Fruit fly (Drosophila melanogaster): ENCODE measurements around the gene Sgs3.
A peak's percentile ranks its signal among the peaks of the same experiment; 100 is the strongest.

Gene Sgs3

dm6 chr3L:11511921-11512320 lies at the start of gene Sgs3:
Gene Sgs3, plus strand, starts transcription at chr3L:11512221.
- TF ChIP-seq usp (GFP tag; optimal IDR thresholded peaks at IDR 0.05) (no peak), Dll (optimal IDR thresholded peaks at IDR 0.05) (no peak), CG8478 (optimal IDR thresholded peaks at IDR 0.05) (no peak), psq (optimal IDR thresholded peaks at IDR 0.05) (no peak)

- TF ChIP-seq CG8478 (optimal IDR thresholded peaks at IDR 0.05) (no peak), Dll (optimal IDR thresholded peaks at IDR 0.05) (no peak), psq (optimal IDR thresholded peaks at IDR 0.05) (no peak), pan (optimal IDR thresholded peaks at IDR 0.05) (no peak), EcR (GFP tag; optimal IDR thresholded peaks at IDR 0.05) (no peak), usp (GFP tag; optimal IDR thresholded peaks at IDR 0.05) (no peak)
Measured at dm6 chr3L:11465371-11465914, 46.6 kb upstream of the Sgs3 start, which contains the start of gene Fum3. Gene Fum3, minus strand, starts transcription at chr3L:11465864.

dm6 chr3L:11466985-11467384 lies 45.0 kb upstream of the Sgs3 start:
- no peak for TF ChIP-seq psq (optimal IDR thresholded peaks at IDR 0.05)
- no peak for TF ChIP-seq EcR (GFP tag; optimal IDR thresholded peaks at IDR 0.05)
- TF ChIP-seq usp (GFP tag; optimal IDR thresholded peaks at IDR 0.05): no peak
- no peak for TF ChIP-seq pan (optimal IDR thresholded peaks at IDR 0.05)
- no peak for TF ChIP-seq Dll (optimal IDR thresholded peaks at IDR 0.05)
- no peak for TF ChIP-seq CG8478 (optimal IDR thresholded peaks at IDR 0.05)

DNA sequence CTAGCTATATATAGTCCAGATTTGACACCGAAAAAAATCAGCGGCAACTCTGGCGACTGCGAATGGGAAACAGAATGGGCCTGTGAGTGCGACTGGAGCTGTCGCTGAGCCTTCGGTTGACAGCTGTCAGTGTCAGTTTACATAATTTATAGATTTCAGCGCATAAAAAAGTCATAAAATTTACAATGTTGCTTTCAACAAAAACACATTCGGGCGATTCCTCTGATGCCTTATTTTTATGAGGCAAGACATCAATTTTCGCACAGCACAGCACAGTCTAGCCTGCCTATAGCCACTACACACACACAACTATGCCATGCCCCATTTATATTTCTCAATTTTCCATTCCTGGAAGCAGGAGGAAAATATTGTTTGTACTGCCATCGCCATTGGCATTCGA lies 39.6 kb upstream of the Sgs3 start:
- TF ChIP-seq Dll (optimal IDR thresholded peaks at IDR 0.05) (no peak), CG8478 (optimal IDR thresholded peaks at IDR 0.05) (no peak), pan (optimal IDR thresholded peaks at IDR 0.05) (no peak), EcR (GFP tag; optimal IDR thresholded peaks at IDR 0.05) (no peak), usp (GFP tag; optimal IDR thresholded peaks at IDR 0.05) (no peak), psq (optimal IDR thresholded peaks at IDR 0.05) (no peak)

dm6 chr3L:11472991-11473390 lies 39.0 kb upstream of the Sgs3 start, which contains the start of gene Vha16-3:
Gene Vha16-3, plus strand, starts transcription at chr3L:11473291.
- TF ChIP-seq EcR (GFP tag; optimal IDR thresholded peaks at IDR 0.05) (no peak), usp (GFP tag; optimal IDR thresholded peaks at IDR 0.05) (no peak), CG8478 (optimal IDR thresholded peaks at IDR 0.05) (no peak), Dll (optimal IDR thresholded peaks at IDR 0.05) (no peak), psq (optimal IDR thresholded peaks at IDR 0.05) (no peak), pan (optimal IDR thresholded peaks at IDR 0.05) (no peak)

DNA sequence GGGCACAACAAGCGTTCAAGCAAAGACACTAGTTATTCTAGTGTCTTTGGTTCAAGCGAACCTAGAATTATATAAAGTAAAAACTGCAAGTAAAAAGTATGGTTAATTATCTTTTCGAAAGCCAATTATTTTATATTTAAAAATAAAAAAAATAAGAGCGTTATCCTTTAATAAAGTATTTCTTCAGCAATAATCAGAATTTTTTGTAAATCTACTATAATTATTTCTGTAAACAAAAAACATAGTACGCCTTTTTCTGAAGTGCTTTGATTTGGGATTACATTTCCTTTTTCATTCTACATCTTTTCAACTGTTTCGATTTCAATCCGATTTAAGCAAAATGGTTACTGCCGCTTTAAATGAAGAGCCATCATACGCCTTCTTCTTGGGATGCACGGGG lies 37.4 kb upstream of the Sgs3 start, which contains the start of gene Vha16-2:
Gene Vha16-2, plus strand, starts transcription at position 301 of the 400 bp plus-strand sequence.
- TF ChIP-seq Dll (optimal IDR thresholded peaks at IDR 0.05) (no peak), pan (optimal IDR thresholded peaks at IDR 0.05) (no peak), CG8478 (optimal IDR thresholded peaks at IDR 0.05) (no peak), psq (optimal IDR thresholded peaks at IDR 0.05) (no peak), EcR (GFP tag; optimal IDR thresholded peaks at IDR 0.05) (no peak), usp (GFP tag; optimal IDR thresholded peaks at IDR 0.05) (no peak)

dm6 chr3L:11480304-11480703 lies 31.7 kb upstream of the Sgs3 start:
- TF ChIP-seq CG8478 (optimal IDR thresholded peaks at IDR 0.05) (no peak), EcR (GFP tag; optimal IDR thresholded peaks at IDR 0.05) (no peak), usp (GFP tag; optimal IDR thresholded peaks at IDR 0.05) (no peak), pan (optimal IDR thresholded peaks at IDR 0.05) (no peak)

DNA sequence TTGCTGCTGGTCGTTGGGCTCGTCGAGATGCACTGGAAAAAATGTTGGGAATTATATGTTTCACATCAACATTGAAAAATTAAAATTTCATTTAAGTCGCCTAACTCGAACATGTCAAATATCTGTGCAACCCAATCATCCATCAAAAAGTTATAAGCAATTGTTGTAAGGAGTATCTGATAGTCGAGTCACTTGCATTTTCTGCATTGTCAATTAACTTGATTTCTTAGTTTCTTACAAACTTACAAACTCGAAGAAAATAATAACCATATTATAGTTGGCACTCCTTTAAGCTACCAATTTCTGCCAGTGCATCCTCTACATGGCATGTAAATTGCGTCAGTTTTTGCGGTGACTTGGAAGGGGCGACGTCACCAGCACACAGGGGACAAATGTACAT lies 28.9 kb upstream of the Sgs3 start:
- TF ChIP-seq EcR (GFP tag; optimal IDR thresholded peaks at IDR 0.05) (no peak), pan (optimal IDR thresholded peaks at IDR 0.05) (no peak), psq (optimal IDR thresholded peaks at IDR 0.05) (no peak), Dll (optimal IDR thresholded peaks at IDR 0.05) (no peak), usp (GFP tag; optimal IDR thresholded peaks at IDR 0.05) (no peak), CG8478 (optimal IDR thresholded peaks at IDR 0.05) (no peak)

dm6 chr3L:11484483-11484882 lies 27.5 kb upstream of the Sgs3 start:
- no peak for TF ChIP-seq psq (optimal IDR thresholded peaks at IDR 0.05)
- no peak for TF ChIP-seq EcR (GFP tag; optimal IDR thresholded peaks at IDR 0.05)
- TF ChIP-seq Dll (optimal IDR thresholded peaks at IDR 0.05): no peak
- TF ChIP-seq CG8478 (optimal IDR thresholded peaks at IDR 0.05): no peak
- TF ChIP-seq usp (GFP tag; optimal IDR thresholded peaks at IDR 0.05): no peak
- TF ChIP-seq pan (optimal IDR thresholded peaks at IDR 0.05): no peak

DNA sequence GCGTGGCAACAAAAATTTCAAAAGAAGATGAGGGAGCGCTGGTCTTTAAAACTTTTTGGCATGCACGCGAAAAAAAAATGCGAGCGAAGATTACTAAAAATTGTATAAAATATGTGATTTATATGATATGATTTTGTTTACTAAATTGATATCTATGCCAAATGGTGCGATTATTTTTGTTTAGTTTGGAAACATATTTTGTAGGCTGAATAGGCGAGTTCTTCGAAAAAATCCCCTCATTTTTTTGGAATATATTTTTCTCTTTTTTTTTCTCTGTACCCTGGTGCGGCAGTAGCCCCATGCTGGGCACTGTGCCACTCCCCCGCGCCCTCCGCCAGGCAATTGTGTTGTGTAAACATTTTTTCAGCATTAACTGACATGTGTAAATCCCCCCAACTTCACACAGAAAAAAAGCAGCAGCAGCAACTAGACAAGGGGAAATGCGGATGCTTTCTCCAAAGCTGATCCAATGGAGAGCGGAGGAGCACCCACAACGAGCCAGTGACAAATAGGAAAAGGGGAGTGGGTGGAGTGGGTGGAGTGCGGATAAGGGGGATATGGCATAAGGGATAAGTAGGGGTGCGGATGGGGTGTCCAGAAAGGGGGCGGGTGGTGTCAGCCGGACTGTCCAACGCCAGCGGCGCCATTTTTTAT lies 25.9 kb upstream of the Sgs3 start:
- TF ChIP-seq Dll (optimal IDR thresholded peaks at IDR 0.05) (no peak), EcR (GFP tag; optimal IDR thresholded peaks at IDR 0.05) (no peak), usp (GFP tag; optimal IDR thresholded peaks at IDR 0.05) (no peak), pan (optimal IDR thresholded peaks at IDR 0.05) (no peak), psq (optimal IDR thresholded peaks at IDR 0.05) (no peak), CG8478 (optimal IDR thresholded peaks at IDR 0.05) (no peak)

DNA sequence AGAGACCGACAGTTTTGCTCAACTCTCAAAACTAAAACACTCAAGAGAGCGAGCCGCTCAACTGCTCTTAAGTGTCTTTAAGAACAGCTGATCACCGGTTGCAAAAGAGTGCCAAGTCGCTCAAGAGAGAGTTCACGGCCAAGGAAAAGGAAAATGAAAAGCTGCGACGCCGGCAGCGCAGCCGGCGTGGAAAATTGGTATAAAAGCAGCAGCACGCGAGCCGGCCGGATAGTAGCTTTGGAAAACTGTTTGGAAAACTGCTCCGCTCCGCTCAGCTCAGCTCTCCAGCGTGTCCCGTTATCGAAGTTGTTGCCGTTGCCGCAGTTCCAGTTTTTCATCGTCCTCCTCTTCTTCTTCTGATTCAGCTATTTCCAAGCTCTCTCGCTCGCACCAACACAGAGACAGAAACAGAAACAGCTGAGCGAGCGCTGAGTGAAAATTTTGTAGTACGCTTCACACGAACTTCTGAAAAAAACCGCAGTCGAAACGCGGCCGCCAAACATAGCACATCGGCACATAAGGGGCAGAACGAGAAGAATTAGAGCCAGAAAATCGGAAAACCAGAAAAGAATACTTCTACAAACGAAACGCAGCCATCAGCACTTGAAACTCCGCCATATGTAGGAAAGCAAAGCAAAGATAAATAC lies 24.6 kb upstream of the Sgs3 start, which contains the start of gene chrb:
Gene chrb, plus strand, starts transcription at position 224 of the 647 bp plus-strand sequence.
- TF ChIP-seq psq (optimal IDR thresholded peaks at IDR 0.05): no peak
- peak; percentile 82 for TF ChIP-seq Dll (optimal IDR thresholded peaks at IDR 0.05)

DNA sequence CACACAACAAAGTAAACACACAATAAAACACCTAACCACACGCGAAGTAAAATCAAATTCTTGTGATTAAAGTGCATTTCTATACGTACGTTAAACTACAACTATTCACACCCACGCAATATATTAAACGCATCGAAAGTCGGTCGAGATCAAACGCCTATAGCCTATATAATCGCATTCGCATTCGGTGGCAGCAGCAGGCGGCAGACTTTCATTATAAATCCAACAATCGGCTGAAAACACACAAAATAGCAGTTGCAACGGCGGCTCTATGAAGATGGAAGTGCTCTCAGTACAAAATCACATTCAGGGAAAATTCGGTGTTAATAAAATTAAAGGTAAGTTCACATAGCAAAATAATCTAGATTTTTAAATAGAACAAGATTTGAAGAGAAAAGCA lies 23.8 kb upstream of the Sgs3 start:
- no peak for TF ChIP-seq usp (GFP tag; optimal IDR thresholded peaks at IDR 0.05)
